Fruit fly (Drosophila melanogaster) whole organism, embryonic: ENCODE data around the gene RpL6.
A peak's percentile ranks its signal among the peaks of the same experiment; 100 is the strongest.

Experiments
- ATbp ChIP-seq: fragments of 200-800 bp; sonication (Bioruptor generic); optimal IDR thresholded peaks from 2 replicates; lab custom pipeline; 2017; ENCODE audit warnings: missing biosample characterization, mild to moderate bottlenecking, missing genetic modification characterization, missing genetic modification reagents
- Adf1 ChIP-seq: fragments of 200-800 bp; sonication (Bioruptor generic); IDR thresholded peaks from 2 replicates; pipeline ENCODE4 v1.3.6; 2022; ENCODE audit warnings: missing biosample characterization, missing genetic modification characterization
- Bdp1 ChIP-seq: fragments of 200-800 bp; sonication (Bioruptor generic); optimal IDR thresholded peaks from 3 replicates; lab custom pipeline; 2016; ENCODE audit warnings: missing biosample characterization, missing genetic modification characterization
- Bteb2 ChIP-seq: fragments of 200-800 bp; sonication (Bioruptor generic); optimal IDR thresholded peaks from 2 replicates; lab custom pipeline; 2016; ENCODE audit warnings: missing biosample characterization, missing genetic modification characterization
- CG10565 ChIP-seq: fragments of 200-800 bp; sonication (Bioruptor generic); optimal IDR thresholded peaks from 3 replicates; lab custom pipeline; 2016; ENCODE audit warnings: missing biosample characterization, mild to moderate bottlenecking, missing genetic modification characterization
- CG11085 ChIP-seq: fragments of 200-800 bp; sonication (Bioruptor generic); IDR thresholded peaks from 2 replicates; pipeline ENCODE4 v1.3.6; 2022; ENCODE audit warnings: missing biosample characterization, missing genetic modification characterization
- CG13287 ChIP-seq: fragments of 200-800 bp; sonication (Bioruptor generic); IDR thresholded peaks from 2 replicates; pipeline ENCODE4 v1.3.6; 2022; ENCODE audit warnings: missing biosample characterization, missing genetic modification characterization; ENCODE audit not compliant: partially characterized antibody
- CG14667 ChIP-seq: fragments of 200-800 bp; sonication (Bioruptor generic); IDR thresholded peaks from 2 replicates; pipeline ENCODE4 v1.3.6; 2022; ENCODE audit warnings: missing biosample characterization, missing genetic modification characterization
- CG14710 ChIP-seq: fragments of 200-800 bp; sonication (Bioruptor generic); optimal IDR thresholded peaks from 3 replicates; lab custom pipeline; 2019; ENCODE audit warnings: missing biosample characterization, mild to moderate bottlenecking, missing genetic modification characterization, moderate library complexity
- CG14860 ChIP-seq: fragments of 200-800 bp; sonication (Bioruptor generic); IDR thresholded peaks from 3 replicates; pipeline ENCODE4 v1.3.6; 2022; ENCODE audit warnings: missing biosample characterization, missing genetic modification characterization; ENCODE audit not compliant: partially characterized antibody
- CG1529 ChIP-seq: fragments of 200-800 bp; sonication (Bioruptor generic); optimal IDR thresholded peaks from 3 replicates; lab custom pipeline; 2018; ENCODE audit warnings: missing biosample characterization, missing genetic modification characterization
- CG16863 ChIP-seq: fragments of 200-800 bp; sonication (Bioruptor generic); optimal IDR thresholded peaks from 3 replicates; lab custom pipeline; 2016; ENCODE audit warnings: missing biosample characterization, missing genetic modification characterization
- CG2678 ChIP-seq: fragments of 200-800 bp; sonication (Bioruptor generic); optimal IDR thresholded peaks from 3 replicates; lab custom pipeline; 2019; ENCODE audit warnings: missing biosample characterization, mild to moderate bottlenecking, missing genetic modification characterization, moderate library complexity
- CG2712 ChIP-seq: fragments of 200-800 bp; optimal IDR thresholded peaks from 3 replicates; lab custom pipeline; 2019; ENCODE audit warnings: missing biosample characterization, mild to moderate bottlenecking, missing genetic modification characterization, moderate library complexity
- CG3163 ChIP-seq: fragments of 200-800 bp; sonication (Bioruptor generic); optimal IDR thresholded peaks from 3 replicates; lab custom pipeline; 2016; ENCODE audit warnings: missing biosample characterization, missing genetic modification characterization
- CG32532 ChIP-seq: fragments of 200-800 bp; sonication (Bioruptor generic); IDR thresholded peaks from 2 replicates; pipeline ENCODE4 v1.3.6; 2022; ENCODE audit warnings: missing biosample characterization, missing genetic modification characterization
- CG32767 ChIP-seq: fragments of 200-800 bp; sonication (Bioruptor generic); IDR thresholded peaks from 2 replicates; pipeline ENCODE4 v1.3.6; 2022; ENCODE audit warnings: missing biosample characterization, missing genetic modification characterization
- CG3407 ChIP-seq: fragments of 200-800 bp; sonication (Bioruptor generic); optimal IDR thresholded peaks from 2 replicates; lab custom pipeline; 2018; ENCODE audit warnings: missing biosample characterization, mild to moderate bottlenecking, missing genetic modification characterization
- CG3726 ChIP-seq: fragments of 200-800 bp; sonication (Bioruptor generic); IDR thresholded peaks from 3 replicates; pipeline ENCODE4, ENCODE4 v1.3.6; 2022; ENCODE audit warnings: missing biosample characterization, missing genetic modification characterization
- CG3838 ChIP-seq: fragments of 200-800 bp; sonication (Bioruptor generic); optimal IDR thresholded peaks from 3 replicates; lab custom pipeline; 2016; ENCODE audit warnings: missing biosample characterization, missing genetic modification characterization
- CG4707 ChIP-seq: fragments of 200-800 bp; sonication (Bioruptor generic); optimal IDR thresholded peaks from 2 replicates; lab custom pipeline; 2018; ENCODE audit warnings: missing biosample characterization, mild to moderate bottlenecking, missing genetic modification characterization, moderate library complexity
- CG7786 ChIP-seq: fragments of 200-800 bp; sonication (Bioruptor generic); optimal IDR thresholded peaks from 2 replicates; lab custom pipeline; 2016; ENCODE audit warnings: missing biosample characterization, missing genetic modification characterization
- CG7928 ChIP-seq: fragments of 200-800 bp; sonication (Bioruptor generic); optimal IDR thresholded peaks from 2 replicates; lab custom pipeline; 2017; ENCODE audit warnings: missing biosample characterization, mild to moderate bottlenecking, missing genetic modification characterization
- CG7987 ChIP-seq: fragments of 200-800 bp; sonication (Bioruptor generic); optimal IDR thresholded peaks from 2 replicates; lab custom pipeline; 2018; ENCODE audit warnings: missing biosample characterization, mild to moderate bottlenecking, missing genetic modification characterization, moderate library complexity
- CG8290 ChIP-seq, 3 experiments: fragments of 200-800 bp; sonication (Bioruptor generic); optimal IDR thresholded peaks; 2 replicates each; lab custom pipeline; 2016 to 2019; ENCODE audit warnings: missing biosample characterization in 3 of 3, missing genetic modification characterization in 3 of 3, mild to moderate bottlenecking in 2 of 3, moderate library complexity in 1 of 3
- CG9609 ChIP-seq: fragments of 200-800 bp; sonication (Bioruptor generic); optimal IDR thresholded peaks from 3 replicates; lab custom pipeline; 2016; ENCODE audit warnings: missing biosample characterization, missing genetic modification characterization
- CG9797 ChIP-seq: fragments of 200-800 bp; sonication (Bioruptor generic); optimal IDR thresholded peaks from 3 replicates; lab custom pipeline; 2018; ENCODE audit warnings: missing biosample characterization, mild to moderate bottlenecking, missing genetic modification characterization
- CTCF ChIP-seq: fragments of 200-800 bp; sonication (Bioruptor generic); optimal IDR thresholded peaks from 2 replicates; lab custom pipeline; 2017; ENCODE audit warnings: missing biosample characterization, mild to moderate bottlenecking, missing genetic modification characterization, moderate library complexity
- Deaf1 ChIP-seq: fragments of 200-800 bp; optimal IDR thresholded peaks from 3 replicates; lab custom pipeline; 2019; ENCODE audit warnings: missing biosample characterization, mild to moderate bottlenecking, missing genetic modification characterization, moderate library complexity
- Dref ChIP-seq: fragments of 200-800 bp; sonication (Bioruptor generic); IDR thresholded peaks from 2 replicates; pipeline ENCODE4 v1.3.6; 2022; ENCODE audit warnings: missing biosample characterization, missing genetic modification characterization
- Drgx ChIP-seq: fragments of 200-800 bp; sonication (Bioruptor generic); IDR thresholded peaks from 2 replicates; pipeline ENCODE4 v1.3.6; 2022; ENCODE audit warnings: missing biosample characterization, missing genetic modification characterization
- Hmr ChIP-seq: fragments of 200-800 bp; sonication (Bioruptor generic); optimal IDR thresholded peaks from 3 replicates; lab custom pipeline; 2017; ENCODE audit warnings: mild to moderate bottlenecking, missing biosample characterization, missing genetic modification reagents, missing genetic modification characterization
- NC2β ChIP-seq: fragments of 200-800 bp; sonication (Bioruptor generic); optimal IDR thresholded peaks from 2 replicates; lab custom pipeline; 2016; ENCODE audit warnings: missing biosample characterization, missing genetic modification characterization
- Neu2 ChIP-seq: fragments of 200-800 bp; sonication (Bioruptor generic); optimal IDR thresholded peaks from 3 replicates; lab custom pipeline; 2016; ENCODE audit warnings: missing biosample characterization, missing genetic modification characterization, borderline replicate concordance
- Nf-YC ChIP-seq: fragments of 200-800 bp; optimal IDR thresholded peaks from 3 replicates; lab custom pipeline; 2019; ENCODE audit warnings: missing biosample characterization, mild to moderate bottlenecking, missing genetic modification characterization, moderate library complexity
- Sry-β ChIP-seq: fragments of 200-800 bp; sonication (Bioruptor generic); optimal IDR thresholded peaks from 2 replicates; lab custom pipeline; 2018; ENCODE audit warnings: missing biosample characterization, mild to moderate bottlenecking, missing genetic modification characterization, moderate library complexity
- ewg ChIP-seq: fragments of 200-800 bp; sonication (Bioruptor generic); optimal IDR thresholded peaks from 3 replicates; lab custom pipeline; 2017; ENCODE audit warnings: mild to moderate bottlenecking, missing biosample characterization, missing genetic modification reagents, missing genetic modification characterization
- fd102C ChIP-seq: fragments of 200-800 bp; sonication (Bioruptor generic); optimal IDR thresholded peaks from 2 replicates; lab custom pipeline; 2018; ENCODE audit warnings: missing biosample characterization, mild to moderate bottlenecking, missing genetic modification characterization, moderate library complexity
- gcm2 ChIP-seq: fragments of 200-800 bp; sonication (Bioruptor generic); optimal IDR thresholded peaks from 2 replicates; lab custom pipeline; 2016; ENCODE audit warnings: missing biosample characterization, missing genetic modification characterization
- hb ChIP-seq: fragments of 200-800 bp; sonication (Bioruptor generic); IDR thresholded peaks from 3 replicates; pipeline ENCODE4 v1.3.6; 2022; ENCODE audit warnings: missing biosample characterization, missing genetic modification characterization; ENCODE audit not compliant: partially characterized antibody
- hth ChIP-seq: fragments of >200 bp; optimal IDR thresholded peaks from 2 replicates; lab custom pipeline; 2017; ENCODE audit warnings: inconsistent platforms
- lov ChIP-seq, 2 experiments: fragments of 200-800 bp in 1 of 2; fragments of >200 bp in 1 of 2; sonication (Bioruptor generic) in 1 of 2; IDR thresholded peaks in 1 of 2; optimal IDR thresholded peaks in 1 of 2; 2 replicates in 1 of 2; 3 replicates in 1 of 2; pipeline versions ENCODE4 v1.3.6 to Lab custom; 2017 to 2022; ENCODE audit warnings: missing biosample characterization in 1 of 2, missing genetic modification characterization in 1 of 2
- nmo ChIP-seq: fragments of 200-800 bp; sonication (Bioruptor generic); optimal IDR thresholded peaks from 2 replicates; lab custom pipeline; 2018; ENCODE audit warnings: missing biosample characterization, mild to moderate bottlenecking, missing genetic modification characterization, moderate library complexity
- oc ChIP-seq: fragments of 200-800 bp; sonication (Bioruptor generic); optimal IDR thresholded peaks from 2 replicates; lab custom pipeline; 2018; ENCODE audit warnings: missing biosample characterization, mild to moderate bottlenecking, missing genetic modification characterization, moderate library complexity
- pb ChIP-seq: fragments of 200-800 bp; sonication (Bioruptor generic); optimal IDR thresholded peaks from 3 replicates; lab custom pipeline; 2016; ENCODE audit warnings: missing biosample characterization, missing genetic modification characterization
- psq ChIP-seq: fragments of 200-800 bp; sonication (Bioruptor generic); optimal IDR thresholded peaks from 2 replicates; lab custom pipeline; 2017; ENCODE audit warnings: missing biosample characterization, missing genetic modification characterization
- sens-2 ChIP-seq: fragments of 200-800 bp; sonication (Bioruptor generic); IDR thresholded peaks from 2 replicates; pipeline ENCODE4 v1.3.6; 2022; ENCODE audit warnings: missing biosample characterization, missing genetic modification characterization
- stc ChIP-seq: fragments of 200-800 bp; sonication (Bioruptor generic); IDR thresholded peaks from 2 replicates; pipeline ENCODE4 v1.3.6; 2022; ENCODE audit warnings: missing biosample characterization, missing genetic modification characterization
- usp ChIP-seq: fragments of >200 bp; optimal IDR thresholded peaks from 2 replicates; lab custom pipeline; 2017; ENCODE audit warnings: missing biosample characterization, missing genetic modification characterization

RpL6 gene

dm6 chr3R:31596071-31596883 lies at the start of gene RpL6 (continued):
- no peak for TF ChIP-seq ewg (GFP tag; lab: Kevin White, UChicago)
- TF ChIP-seq lov (optimal IDR thresholded peaks at IDR 0.05; lab: Kevin White, UChicago): no peak
- TF ChIP-seq lov (GFP tag; IDR thresholded peaks at IDR 0.05; lab: Robert Waterston, UW): no peak
- TF ChIP-seq CG3407 (GFP tag; lab: Kevin White, UChicago): no peak
- peak; percentile 57 for TF ChIP-seq Hmr
- peak; percentile 33 for TF ChIP-seq Nf-YC (tag; lab: Kevin White, UChicago)
- peak; percentile 34 for TF ChIP-seq CG8290 (GFP tag; optimal IDR thresholded peaks at IDR 0.05; lab: Kevin White, UChicago)
- TF ChIP-seq CG8290 (tag; optimal IDR thresholded peaks at IDR 0.05; lab: Kevin White, UChicago): peak in 1 of 2 experiments; percentile 45
- TF ChIP-seq Adf1 (GFP tag; lab: Robert Waterston, UW): no peak
- no peak for TF ChIP-seq psq (GFP tag; lab: Kevin White, UChicago)
- TF ChIP-seq CG32532 (GFP tag; lab: Robert Waterston, UW): peak; percentile 43
- TF ChIP-seq Bdp1 (GFP tag; lab: Kevin White, UChicago): no peak
- peak; percentile 39 for TF ChIP-seq NC2β (GFP tag; lab: Kevin White, UChicago)
- TF ChIP-seq Bteb2 (GFP tag; lab: Kevin White, UChicago): no peak
- peak; percentile 58 for TF ChIP-seq nmo
- no peak for TF ChIP-seq Neu2 (GFP tag; lab: Kevin White, UChicago)
- TF ChIP-seq stc (GFP tag; lab: Robert Waterston, UW): no peak; the same call in 1 of the 2 replicates
- no peak for TF ChIP-seq Sry-β (GFP tag; lab: Kevin White, UChicago)
- peak; percentile 57 for TF ChIP-seq CG7987 (GFP tag; lab: Kevin White, UChicago)
- peak; percentile 0 for TF ChIP-seq CG7928 (GFP tag; lab: Kevin White, UChicago)
- peak; percentile 83 for TF ChIP-seq Dref (GFP tag; lab: Robert Waterston, UW)
- no peak for TF ChIP-seq fd102C (GFP tag; lab: Kevin White, UChicago)
- no peak for TF ChIP-seq Drgx (GFP tag; lab: Robert Waterston, UW)
- peak; percentile 60; the same call in 1 of the 2 replicates for TF ChIP-seq CG32767
- no peak for TF ChIP-seq pb (GFP tag; lab: Kevin White, UChicago)
- TF ChIP-seq hb (GFP tag; lab: Robert Waterston, UW): peak; percentile 83
- no peak for TF ChIP-seq sens-2
- peak; percentile 78 for TF ChIP-seq CG14860 (GFP tag; lab: Robert Waterston, UW)
- no peak for TF ChIP-seq CG3163 (GFP tag; lab: Kevin White, UChicago)
- peak; percentile 88 for TF ChIP-seq CG13287
- TF ChIP-seq CG1529: no peak
- peak; percentile 91 for TF ChIP-seq CG9797
- TF ChIP-seq CG14710: peak; percentile 83
- no peak for TF ChIP-seq oc (tag; lab: Kevin White, UChicago)
- no peak for TF ChIP-seq gcm2 (GFP tag; lab: Kevin White, UChicago)
- TF ChIP-seq CG9609 (GFP tag; lab: Kevin White, UChicago): no peak
- TF ChIP-seq CG2712 (tag; lab: Kevin White, UChicago): peak; percentile 53
- TF ChIP-seq ATbp (GFP tag; lab: Kevin White, UChicago): no peak
- TF ChIP-seq CG3726 (GFP tag; lab: Robert Waterston, UW): no peak
- no peak for TF ChIP-seq hth (lab: Kevin White, UChicago)
- no peak for TF ChIP-seq CG10565
- no peak for TF ChIP-seq CTCF (GFP tag; lab: Kevin White, UChicago)
- TF ChIP-seq CG11085 (GFP tag; lab: Robert Waterston, UW): no peak
- TF ChIP-seq CG2678: peak; percentile 25
- no peak for TF ChIP-seq CG16863 (GFP tag; lab: Kevin White, UChicago)
- TF ChIP-seq Deaf1 (tag; lab: Kevin White, UChicago): no peak
- TF ChIP-seq CG14667 (GFP tag; lab: Robert Waterston, UW): no peak
- TF ChIP-seq CG3838 (GFP tag; lab: Kevin White, UChicago): no peak
- TF ChIP-seq CG4707: no peak
- TF ChIP-seq CG7786: no peak
- TF ChIP-seq usp: no peak
